Worm (Caenorhabditis elegans): ENCODE data around the gene C02F5.2.

C02F5.2 gene

DNA sequence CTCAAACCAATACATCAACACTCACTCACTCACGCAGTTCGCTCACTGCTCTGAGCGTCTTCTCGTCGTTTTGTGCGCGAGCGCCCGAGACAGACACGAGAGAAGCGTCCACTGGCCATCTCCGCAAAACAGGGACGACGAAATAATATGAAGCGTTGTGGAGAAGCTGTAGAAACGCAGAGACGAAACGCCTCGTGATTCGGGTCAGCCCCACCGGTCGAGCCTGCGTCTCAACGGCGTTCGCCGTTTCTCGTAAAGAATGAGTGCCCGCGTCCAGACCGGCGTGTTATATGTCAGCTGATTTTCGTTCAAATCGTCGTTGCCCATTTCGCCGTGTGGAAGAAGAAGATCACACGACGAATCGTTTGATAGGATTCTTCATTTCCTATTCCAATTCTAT, 21.9 kb upstream of the C02F5.2 start, which contains the start of gene fbxl-1:
TSS of gene fbxl-1 (plus strand) at position 320 of the 400 bp plus-strand sequence.
- TF ChIP-seq nhr-47 (tag; optimal IDR thresholded peaks at IDR 0.05): peak; percentile 85
- peak; percentile 64 for TF ChIP-seq pax-3 (tag; optimal IDR thresholded peaks at IDR 0.05)
- TF ChIP-seq zip-4 (GFP tag; optimal IDR thresholded peaks at IDR 0.05): peak; percentile 9
- TF ChIP-seq tbx-2 (tag; optimal IDR thresholded peaks at IDR 0.05): peak; percentile 81
- no peak for TF ChIP-seq ama-1 (optimal IDR thresholded peaks at IDR 0.05)
- peak; percentile 96 for TF ChIP-seq fkh-8 (tag; optimal IDR thresholded peaks at IDR 0.05)
- TF ChIP-seq mef-2 (tag; optimal IDR thresholded peaks at IDR 0.05): peak; percentile 58
- no peak for TF ChIP-seq alr-1 (tag; optimal IDR thresholded peaks at IDR 0.05; ENCODE audit: borderline replicate concordance)
- no peak for TF ChIP-seq hpl-2 (GFP tag; optimal IDR thresholded peaks at IDR 0.05)
- TF ChIP-seq ceh-8 (GFP tag; optimal IDR thresholded peaks at IDR 0.05): peak; percentile 29
- TF ChIP-seq lin-39 (tag; optimal IDR thresholded peaks at IDR 0.05): no peak
- no peak for TF ChIP-seq unc-30 (tag; optimal IDR thresholded peaks at IDR 0.05)
- no peak for TF ChIP-seq fkh-4 (tag; optimal IDR thresholded peaks at IDR 0.05; ENCODE audit: borderline replicate concordance)
- TF ChIP-seq lin-15B (tag; optimal IDR thresholded peaks at IDR 0.05): no peak
- no peak for TF ChIP-seq ces-1 (GFP tag; optimal IDR thresholded peaks at IDR 0.05)
- TF ChIP-seq isw-1 (GFP tag; IDR thresholded peaks at IDR 0.05): peak; percentile 48
- no peak for TF ChIP-seq aha-1 (tag; optimal IDR thresholded peaks at IDR 0.05)
- TF ChIP-seq nhr-28 (tag; optimal IDR thresholded peaks at IDR 0.05): no peak
- peak; percentile 76 for TF ChIP-seq egl-13 (tag; optimal IDR thresholded peaks at IDR 0.05)
- peak; percentile 71 for TF ChIP-seq nhr-77 (tag; optimal IDR thresholded peaks at IDR 0.05)
- TF ChIP-seq sox-4 (tag; optimal IDR thresholded peaks at IDR 0.05): peak; percentile 73
- TF ChIP-seq xbp-1 (tag; optimal IDR thresholded peaks at IDR 0.05): peak; percentile 73
- peak; percentile 68 to 70 for TF ChIP-seq efl-1 (optimal IDR thresholded peaks at IDR 0.05)
- peak; percentile 48 to 97 for TF ChIP-seq efl-1 (GFP tag; optimal IDR thresholded peaks at IDR 0.05 in 1 of 2)
- TF ChIP-seq nhr-76 (tag; optimal IDR thresholded peaks at IDR 0.05): no peak
- peak; percentile 6 for TF ChIP-seq snpc-4 (tag; optimal IDR thresholded peaks at IDR 0.05)
- peak in 2 of 6 experiments; percentile 14 to 61 for TF ChIP-seq elt-3 (tag; optimal IDR thresholded peaks at IDR 0.05)
- peak; percentile 50 for TF ChIP-seq F16B12.6 (tag; optimal IDR thresholded peaks at IDR 0.05)
- TF ChIP-seq unc-62 (GFP tag; optimal IDR thresholded peaks at IDR 0.05): no peak
- TF ChIP-seq efl-3 (GFP tag; optimal IDR thresholded peaks at IDR 0.05): no peak
- TF ChIP-seq nhr-20 (tag; optimal IDR thresholded peaks at IDR 0.05): peak; percentile 88
- no peak for TF ChIP-seq mab-9 (GFP tag; IDR thresholded peaks at IDR 0.05)
- TF ChIP-seq ets-5 (GFP tag; IDR thresholded peaks at IDR 0.05): no peak
- TF ChIP-seq jun-1 (tag; optimal IDR thresholded peaks at IDR 0.05): peak; percentile 47
- TF ChIP-seq elt-2 (tag; optimal IDR thresholded peaks at IDR 0.05): peak; percentile 21
- TF ChIP-seq dpl-1 (GFP tag; optimal IDR thresholded peaks at IDR 0.05): peak; percentile 52 to 57 (median 53)
- TF ChIP-seq nhr-11 (tag; optimal IDR thresholded peaks at IDR 0.05): no peak
- no peak for TF ChIP-seq aly-2 (tag; optimal IDR thresholded peaks at IDR 0.05)
- no peak for TF ChIP-seq sptf-1 (tag; optimal IDR thresholded peaks at IDR 0.05)
- peak; percentile 13 for TF ChIP-seq ceh-63 (GFP tag; optimal IDR thresholded peaks at IDR 0.05)
- no peak for TF ChIP-seq egl-27 (tag; optimal IDR thresholded peaks at IDR 0.05)
- TF ChIP-seq zag-1 (tag; optimal IDR thresholded peaks at IDR 0.05): no peak
- peak; percentile 29 for TF ChIP-seq irx-1 (tag; optimal IDR thresholded peaks at IDR 0.05)
- peak; percentile 77 for TF ChIP-seq swsn-7 (tag; optimal IDR thresholded peaks at IDR 0.05)
- TF ChIP-seq C16A3.4 (tag; optimal IDR thresholded peaks at IDR 0.05): peak; percentile 82
- TF ChIP-seq ztf-4 (tag; optimal IDR thresholded peaks at IDR 0.05): peak; percentile 60
- no peak for TF ChIP-seq Y116A8C.19 (tag; optimal IDR thresholded peaks at IDR 0.05; ENCODE audit: borderline replicate concordance)
- TF ChIP-seq skn-1 (tag; optimal IDR thresholded peaks at IDR 0.05): peak; percentile 65
- TF ChIP-seq snu-23 (GFP tag; optimal IDR thresholded peaks at IDR 0.05): peak; percentile 87
- TF ChIP-seq lin-13 (GFP tag; optimal IDR thresholded peaks at IDR 0.05): peak; percentile 65
- peak; percentile 99 for TF ChIP-seq lin-14 (GFP tag; optimal IDR thresholded peaks at IDR 0.05)
- peak; percentile 55 for TF ChIP-seq blmp-1 (tag; optimal IDR thresholded peaks at IDR 0.05)
- TF ChIP-seq unc-130 (tag; optimal IDR thresholded peaks at IDR 0.05): peak; percentile 56
- peak; percentile 63 to 82 for TF ChIP-seq lin-35 (GFP tag; optimal IDR thresholded peaks at IDR 0.05)
- TF ChIP-seq nhr-84 (tag; optimal IDR thresholded peaks at IDR 0.05): no peak
